Worm (Caenorhabditis elegans): ENCODE measurements around the gene M110.9.

ce11 chrII:8205612-8206011, 25.5 kb upstream of the M110.9 start:
- TF ChIP-seq ceh-24 (tag; optimal IDR thresholded peaks at IDR 0.05) (no peak), ceh-48 (tag; optimal IDR thresholded peaks at IDR 0.05) (no peak), hlh-8 (tag; optimal IDR thresholded peaks at IDR 0.05) (no peak), pros-1 (tag; optimal IDR thresholded peaks at IDR 0.05) (no peak), ceh-30 (tag; optimal IDR thresholded peaks at IDR 0.05) (no peak)

Data from whole organism, late embryonic.